Worm (Caenorhabditis elegans) whole organism, mixed stage, embryonic: ENCODE measurements around the gene F38A5.6.

Experiments used
- M03D4.4 ChIP-seq: sonication (generic microtip); optimal IDR thresholded peaks from 2 replicates; lab custom pipeline; 2017; ENCODE audit warnings: mild to moderate bottlenecking, missing genetic modification characterization, missing compliant biosample characterization
- bed-3 ChIP-seq: fragments of 200-800 bp; sonication (Bioruptor generic); optimal IDR thresholded peaks from 3 replicates; lab custom pipeline; 2018; ENCODE audit warnings: mild to moderate bottlenecking, missing genetic modification characterization, moderate library complexity, missing compliant biosample characterization
- blmp-1 ChIP-seq: fragments of 150-350 bp; optimal IDR thresholded peaks from 2 replicates; lab custom pipeline; 2014; ENCODE audit warnings: missing biosample characterization, missing genetic modification characterization
- ceh-39 ChIP-seq: fragments of 150-350 bp; optimal IDR thresholded peaks from 2 replicates; lab custom pipeline; 2014; ENCODE audit warnings: missing biosample characterization, missing genetic modification characterization
- ceh-43 ChIP-seq: fragments of 200-800 bp; sonication (Bioruptor generic); optimal IDR thresholded peaks from 2 replicates; lab custom pipeline; 2018; ENCODE audit warnings: mild to moderate bottlenecking, missing genetic modification characterization, moderate library complexity, missing compliant biosample characterization
- ceh-83 ChIP-seq: fragments of 200-800 bp; sonication (Bioruptor generic); optimal IDR thresholded peaks from 2 replicates; lab custom pipeline; 2018; ENCODE audit warnings: mild to moderate bottlenecking, missing genetic modification characterization, missing compliant biosample characterization
- ces-1 ChIP-seq: fragments of 150-350 bp; optimal IDR thresholded peaks from 2 replicates; lab custom pipeline; 2014; ENCODE audit warnings: missing biosample characterization, missing genetic modification reagents, missing genetic modification characterization
- cnd-1 ChIP-seq: fragments of 200-800 bp; sonication (Bioruptor generic); optimal IDR thresholded peaks from 2 replicates; lab custom pipeline; 2018; ENCODE audit warnings: mild to moderate bottlenecking, missing genetic modification characterization, missing compliant biosample characterization
- drap-1 ChIP-seq: fragments of 200-800 bp; sonication (Bioruptor generic); optimal IDR thresholded peaks from 3 replicates; lab custom pipeline; 2018; ENCODE audit warnings: mild to moderate bottlenecking, missing genetic modification characterization, missing compliant biosample characterization
- elt-1 ChIP-seq: sonication (generic microtip); optimal IDR thresholded peaks from 2 replicates; lab custom pipeline; 2017; ENCODE audit warnings: missing genetic modification characterization, mild to moderate bottlenecking, missing compliant biosample characterization, antibody characterized with exemption, moderate library complexity, borderline replicate concordance; ENCODE audit not compliant: insufficient read depth
- flh-1 ChIP-seq: fragments of 200-800 bp; sonication (Bioruptor generic); optimal IDR thresholded peaks from 2 replicates; lab custom pipeline; 2018; ENCODE audit warnings: mild to moderate bottlenecking, missing genetic modification characterization, moderate library complexity, missing compliant biosample characterization
- ham-2 ChIP-seq: fragments of 200-800 bp; sonication (Bioruptor generic); optimal IDR thresholded peaks from 2 replicates; lab custom pipeline; 2018; ENCODE audit warnings: mild to moderate bottlenecking, missing genetic modification characterization, missing compliant biosample characterization
- hlh-1 ChIP-seq: fragments of 150-350 bp; optimal IDR thresholded peaks from 2 replicates; lab custom pipeline; 2014; ENCODE audit warnings: missing biosample characterization, missing genetic modification reagents, missing genetic modification characterization
- lin-32 ChIP-seq: fragments of 200-800 bp; sonication (Bioruptor generic); optimal IDR thresholded peaks from 2 replicates; lab custom pipeline; 2018; ENCODE audit warnings: mild to moderate bottlenecking, missing genetic modification characterization, missing compliant biosample characterization
- lsy-2 ChIP-seq: fragments of 150-350 bp; optimal IDR thresholded peaks from 2 replicates; lab custom pipeline; 2014; ENCODE audit warnings: missing biosample characterization, missing genetic modification characterization
- mab-5 ChIP-seq: fragments of 150-350 bp; optimal IDR thresholded peaks from 2 replicates; lab custom pipeline; 2014; ENCODE audit warnings: missing biosample characterization, missing genetic modification characterization
- mep-1 ChIP-seq: fragments of 150-350 bp; optimal IDR thresholded peaks from 2 replicates; lab custom pipeline; 2017; ENCODE audit warnings: missing biosample characterization, missing genetic modification reagents, missing genetic modification characterization, inconsistent platforms
- mls-2 ChIP-seq: sonication (generic microtip); optimal IDR thresholded peaks from 2 replicates; lab custom pipeline; 2016; ENCODE audit warnings: mild to moderate bottlenecking, missing genetic modification characterization, moderate library complexity, missing compliant biosample characterization
- nhr-2 ChIP-seq: fragments of 150-350 bp; optimal IDR thresholded peaks from 2 replicates; lab custom pipeline; 2014; ENCODE audit warnings: missing biosample characterization, missing genetic modification characterization
- nhr-237 ChIP-seq: fragments of 150-350 bp; optimal IDR thresholded peaks from 2 replicates; lab custom pipeline; 2014; ENCODE audit warnings: missing biosample characterization, missing genetic modification characterization
- nhr-76 ChIP-seq: sonication (generic microtip); optimal IDR thresholded peaks from 2 replicates; lab custom pipeline; 2017; ENCODE audit warnings: missing biosample characterization, missing genetic modification characterization
- pha-4 ChIP-seq: fragments of 150-350 bp; optimal IDR thresholded peaks from 2 replicates; lab custom pipeline; 2018; ENCODE audit warnings: missing biosample characterization, missing genetic modification reagents, missing genetic modification characterization
- sem-2 ChIP-seq: fragments of 200-800 bp; sonication (Bioruptor generic); optimal IDR thresholded peaks from 2 replicates; lab custom pipeline; 2018; ENCODE audit warnings: mild to moderate bottlenecking, missing genetic modification characterization, missing compliant biosample characterization
- snpc-4 ChIP-seq: fragments of 150-350 bp; optimal IDR thresholded peaks from 2 replicates; lab custom pipeline; 2014; ENCODE audit warnings: missing biosample characterization, missing genetic modification characterization
- sptf-1 ChIP-seq: sonication (generic microtip); optimal IDR thresholded peaks from 2 replicates; lab custom pipeline; 2017; ENCODE audit warnings: mild to moderate bottlenecking, missing genetic modification characterization, moderate library complexity, missing compliant biosample characterization
- unc-120 ChIP-seq: sonication (generic microtip); optimal IDR thresholded peaks from 2 replicates; lab custom pipeline; 2017; ENCODE audit warnings: missing genetic modification characterization, missing compliant biosample characterization; ENCODE audit not compliant: poor library complexity, severe bottlenecking
- unc-62 ChIP-seq: fragments of 150-350 bp; optimal IDR thresholded peaks from 2 replicates; lab custom pipeline; 2014; ENCODE audit warnings: missing biosample characterization, missing genetic modification reagents, missing genetic modification characterization
- zip-8 ChIP-seq: fragments of 150-350 bp; optimal IDR thresholded peaks from 2 replicates; lab custom pipeline; 2014; ENCODE audit warnings: missing biosample characterization, missing genetic modification characterization

Gene F38A5.6

DNA sequence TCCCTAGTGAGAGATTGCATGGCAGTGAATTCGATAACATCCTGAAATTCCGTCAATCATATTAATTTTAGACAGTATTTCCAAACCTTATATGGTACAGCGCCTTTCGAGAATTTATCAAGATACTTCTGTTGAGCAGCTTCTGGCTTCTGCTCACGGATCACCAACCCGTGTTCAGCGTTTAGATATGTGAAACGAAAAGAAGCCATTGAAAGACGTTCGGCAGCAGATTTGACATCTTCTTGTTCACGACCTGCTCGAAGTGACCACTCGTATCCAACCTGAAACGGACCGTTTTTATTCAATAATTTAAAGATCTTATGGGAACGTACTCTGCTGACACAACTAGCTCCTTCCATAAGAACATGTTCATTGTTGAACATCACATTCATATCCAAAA lies 15.5 kb downstream of the F38A5.6 start:
- TF ChIP-seq nhr-2 (tag; lab: Kevin White, UChicago) (no peak), unc-62 (GFP tag; lab: Kevin White, UChicago) (no peak), M03D4.4 (tag; lab: Kevin White, UChicago) (no peak)

- TF ChIP-seq ham-2 (GFP tag; lab: Kevin White, UChicago) (no peak), M03D4.4 (tag; lab: Kevin White, UChicago) (no peak), lsy-2 (tag; lab: Kevin White, UChicago) (no peak), nhr-2 (tag; lab: Kevin White, UChicago) (no peak), mab-5 (tag; lab: Kevin White, UChicago) (no peak), nhr-76 (no peak), snpc-4 (no peak), zip-8 (tag; lab: Kevin White, UChicago) (no peak)
These were observed 19.3 kb downstream of the F38A5.6 start, which contains the start of gene C43G2.3 for ce11 chrIV:6577914-6578313. Gene C43G2.3, plus strand, starts transcription at chrIV:6578214.

- TF ChIP-seq drap-1 (GFP tag; lab: Kevin White, UChicago) (peak; percentile 6), sptf-1 (peak; percentile 43), ham-2 (GFP tag; lab: Kevin White, UChicago) (peak; percentile 62), unc-120 (tag; lab: Kevin White, UChicago) (peak; percentile 44), zip-8 (tag; lab: Kevin White, UChicago) (no peak), ceh-83 (GFP tag; lab: Kevin White, UChicago) (peak; percentile 25), blmp-1 (no peak), unc-62 (GFP tag; lab: Kevin White, UChicago) (peak; percentile 57), pha-4 (tag; lab: Kevin White, UChicago) (peak; percentile 75), flh-1 (GFP tag; lab: Kevin White, UChicago) (no peak), mls-2 (tag; lab: Kevin White, UChicago) (peak; percentile 44), M03D4.4 (tag; lab: Kevin White, UChicago) (no peak), mep-1 (peak; percentile 24), hlh-1 (tag; lab: Kevin White, UChicago) (peak; percentile 27), cnd-1 (tag; lab: Kevin White, UChicago) (peak; percentile 34), nhr-237 (peak; percentile 45), elt-1 (tag; lab: Kevin White, UChicago) (no peak), nhr-76 (no peak)
These were observed 20.5 kb downstream of the F38A5.6 start for ce11 chrIV:6576728-6577101.

ce11 chrIV:6575959-6576727 lies 21.1 kb downstream of the F38A5.6 start:
- TF ChIP-seq nhr-237 = no peak
- no peak for TF ChIP-seq sem-2 (GFP tag; lab: Kevin White, UChicago)
- TF ChIP-seq ceh-39 = no peak
- no peak for TF ChIP-seq ceh-43 (GFP tag; lab: Kevin White, UChicago)
- TF ChIP-seq unc-62 (GFP tag; lab: Kevin White, UChicago) = no peak
- no peak for TF ChIP-seq lin-32 (GFP tag; lab: Kevin White, UChicago)
- no peak for TF ChIP-seq flh-1 (GFP tag; lab: Kevin White, UChicago)
- peak; percentile 9 for TF ChIP-seq M03D4.4 (tag; lab: Kevin White, UChicago)
- peak; percentile 3 for TF ChIP-seq cnd-1 (tag; lab: Kevin White, UChicago)
- peak; percentile 87 for TF ChIP-seq pha-4 (tag; lab: Kevin White, UChicago)

DNA sequence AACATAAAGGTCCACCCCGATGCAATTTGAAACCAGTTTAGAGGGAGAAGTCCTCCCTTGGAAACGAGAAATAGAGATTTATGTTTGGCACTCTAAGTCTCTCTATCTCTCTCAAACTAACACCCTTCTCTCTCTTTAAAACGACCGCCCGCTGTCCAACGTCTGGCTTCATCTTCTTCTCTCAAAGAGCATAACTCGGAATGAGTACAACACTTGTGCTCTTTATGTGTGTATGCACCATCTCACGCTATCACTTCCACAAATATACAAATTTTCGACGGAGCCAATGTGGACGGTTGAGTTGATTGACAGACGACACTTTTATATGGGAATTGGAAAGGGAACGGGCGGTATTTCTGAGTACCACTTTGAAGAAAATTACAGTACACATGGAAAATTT lies 22.9 kb downstream of the F38A5.6 start:
- no peak for TF ChIP-seq bed-3 (GFP tag; lab: Kevin White, UChicago)
- TF ChIP-seq unc-62 (GFP tag; lab: Kevin White, UChicago) = no peak
- TF ChIP-seq pha-4 (tag; lab: Kevin White, UChicago) = no peak
- no peak for TF ChIP-seq elt-1 (tag; lab: Kevin White, UChicago)
- no peak for TF ChIP-seq zip-8 (tag; lab: Kevin White, UChicago)
- TF ChIP-seq sptf-1 = peak; percentile 25
- TF ChIP-seq ces-1 (GFP tag; lab: Kevin White, UChicago) = peak; percentile 2
- no peak for TF ChIP-seq lsy-2 (tag; lab: Kevin White, UChicago)
- TF ChIP-seq drap-1 (GFP tag; lab: Kevin White, UChicago) = no peak
- TF ChIP-seq unc-120 (tag; lab: Kevin White, UChicago) = peak; percentile 35
- no peak for TF ChIP-seq flh-1 (GFP tag; lab: Kevin White, UChicago)
